Worm (Caenorhabditis elegans): ENCODE data around the gene Y38H8A.12.

- no peak for TF ChIP-seq ref-1 (GFP tag; conservative IDR thresholded peaks at IDR 0.05)
- no peak for TF ChIP-seq flt-1 (GFP tag; IDR thresholded peaks at IDR 0.05)
- no peak for TF ChIP-seq ztf-29 (GFP tag; IDR thresholded peaks at IDR 0.05)
- TF ChIP-seq ztf-23 (GFP tag; IDR thresholded peaks at IDR 0.05): no peak
- no peak for TF ChIP-seq tab-1 (GFP tag; IDR thresholded peaks at IDR 0.05)
These were observed at the start of gene Y38H8A.12 for ce11 chrIV:13460876-13461275.
